Worm (Caenorhabditis elegans) whole organism, midembryonic: ENCODE measurements around the gene C49H3.6.

Experiments
- T22C8.4 ChIP-seq: fragments of 200-800 bp; sonication (Bioruptor generic); IDR thresholded peaks from 2 replicates; pipeline ENCODE4 v1.3.6; 2022; ENCODE audit warnings: missing genetic modification characterization, missing compliant biosample characterization
- cog-1 ChIP-seq: sonication (generic microtip); optimal IDR thresholded peaks from 2 replicates; lab custom pipeline; 2016; ENCODE audit warnings: missing genetic modification characterization, missing compliant biosample characterization
- flt-1 ChIP-seq: fragments of 200-800 bp; sonication (Bioruptor generic); IDR thresholded peaks from 2 replicates; pipeline ENCODE4 v1.3.6; 2022; ENCODE audit warnings: missing genetic modification characterization, missing compliant biosample characterization
- klf-2 ChIP-seq: fragments of 200-800 bp; sonication (Bioruptor generic); conservative IDR thresholded peaks from 2 replicates; pipeline ENCODE4 v1.3.6; 2022; ENCODE audit warnings: missing genetic modification reagents, missing genetic modification characterization, missing compliant biosample characterization
- med-1 ChIP-seq: sonication (generic microtip); optimal IDR thresholded peaks from 2 replicates; lab custom pipeline; 2017; ENCODE audit warnings: missing genetic modification characterization, mild to moderate bottlenecking, missing compliant biosample characterization, antibody characterized with exemption, missing genetic modification reagents; ENCODE audit not compliant: insufficient read depth

DNA sequence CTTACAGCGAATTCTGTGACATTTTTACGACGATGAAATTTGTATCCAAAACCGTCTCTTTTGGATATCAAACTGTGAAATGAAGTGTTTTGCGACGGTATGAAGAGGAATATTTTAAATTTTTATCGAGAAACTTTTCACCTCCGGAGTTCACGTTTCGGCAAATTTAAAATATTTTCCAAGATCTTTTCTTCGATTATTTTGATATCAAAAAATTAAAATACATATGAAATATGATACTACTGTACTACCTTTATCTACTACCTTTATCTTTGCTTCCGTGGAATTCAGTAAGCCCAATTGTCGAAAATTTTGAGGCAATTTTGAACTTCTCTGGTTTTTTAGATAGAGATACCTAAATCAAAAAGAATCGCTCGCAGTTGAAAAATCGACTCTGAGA, 25.8 kb upstream of the C49H3.6 start, which contains the start of gene kin-26:
- TF ChIP-seq med-1 (GFP tag; lab: Kevin White, UChicago): no peak
- TF ChIP-seq klf-2 (GFP tag; lab: Robert Waterston, UW): no peak
- no peak for TF ChIP-seq cog-1
- no peak for TF ChIP-seq flt-1 (GFP tag; lab: Robert Waterston, UW)
- TF ChIP-seq T22C8.4 (GFP tag; lab: Robert Waterston, UW): no peak
